Fruit fly (Drosophila melanogaster) whole organism, pupa: ENCODE measurements around the gene CG17108.

Experiments
- CG10348 ChIP-seq: fragments of 200-800 bp; sonication (Bioruptor generic); IDR thresholded peaks from 2 replicates; pipeline ENCODE4 v1.3.6; 2022; ENCODE audit warnings: missing biosample characterization, missing genetic modification characterization
- CG12605 ChIP-seq: fragments of 200-800 bp; sonication (Bioruptor generic); IDR thresholded peaks from 2 replicates; pipeline ENCODE4 v1.3.6; 2022; ENCODE audit warnings: missing biosample characterization, missing genetic modification characterization
- CG13204 ChIP-seq: fragments of 200-800 bp; sonication (Bioruptor generic); optimal IDR thresholded peaks from 2 replicates; lab custom pipeline; 2018; ENCODE audit warnings: missing biosample characterization, mild to moderate bottlenecking, missing genetic modification characterization, moderate library complexity
- CG14655 ChIP-seq: fragments of 200-800 bp; sonication (Bioruptor generic); optimal IDR thresholded peaks from 3 replicates; lab custom pipeline; 2017; ENCODE audit warnings: mild to moderate bottlenecking, missing biosample characterization, missing genetic modification reagents, missing genetic modification characterization
- CG15710 ChIP-seq: fragments of 200-800 bp; sonication (Bioruptor generic); optimal IDR thresholded peaks from 2 replicates; lab custom pipeline; 2018; ENCODE audit warnings: missing biosample characterization, mild to moderate bottlenecking, missing genetic modification characterization, moderate library complexity
- CG17806 ChIP-seq: fragments of 200-800 bp; sonication (Bioruptor generic); optimal IDR thresholded peaks from 2 replicates; lab custom pipeline; 2018; ENCODE audit warnings: missing biosample characterization, mild to moderate bottlenecking, missing genetic modification characterization, moderate library complexity
- CG32121 ChIP-seq: fragments of 200-800 bp; sonication (Bioruptor generic); IDR thresholded peaks from 2 replicates; pipeline ENCODE4 v1.3.6; 2022; ENCODE audit warnings: missing biosample characterization, missing genetic modification characterization
- CG34367 ChIP-seq: fragments of 200-800 bp; sonication (Bioruptor generic); optimal IDR thresholded peaks from 2 replicates; lab custom pipeline; 2018; ENCODE audit warnings: missing biosample characterization, mild to moderate bottlenecking, missing genetic modification characterization
- CG4496 ChIP-seq: fragments of 200-800 bp; sonication (Bioruptor generic); IDR thresholded peaks from 3 replicates; pipeline ENCODE4 v1.3.6; 2022; ENCODE audit warnings: missing biosample characterization, missing genetic modification characterization
- CG8159 ChIP-seq: fragments of 200-800 bp; sonication (Bioruptor generic); optimal IDR thresholded peaks from 3 replicates; lab custom pipeline; 2018; ENCODE audit warnings: missing biosample characterization, mild to moderate bottlenecking, missing genetic modification characterization, moderate library complexity
- CG8301 ChIP-seq: fragments of 200-800 bp; sonication (Bioruptor generic); optimal IDR thresholded peaks from 2 replicates; lab custom pipeline; 2018; ENCODE audit warnings: missing biosample characterization, mild to moderate bottlenecking, missing genetic modification characterization
- CG9948 ChIP-seq: fragments of 200-800 bp; sonication (Bioruptor generic); optimal IDR thresholded peaks from 2 replicates; lab custom pipeline; 2018; ENCODE audit warnings: missing biosample characterization, mild to moderate bottlenecking, missing genetic modification characterization, moderate library complexity
- D1 ChIP-seq: fragments of 200-800 bp; sonication (Bioruptor generic); optimal IDR thresholded peaks from 2 replicates; lab custom pipeline; 2018; ENCODE audit warnings: missing biosample characterization, mild to moderate bottlenecking, missing genetic modification characterization, moderate library complexity
- EcR ChIP-seq: fragments of 200-800 bp; sonication (Bioruptor generic); optimal IDR thresholded peaks from 3 replicates; lab custom pipeline; 2019; ENCODE audit warnings: missing biosample characterization, missing genetic modification characterization, mild to moderate bottlenecking, moderate library complexity, missing genetic modification reagents
- Ets98B ChIP-seq: fragments of 200-800 bp; sonication (Bioruptor generic); IDR thresholded peaks from 2 replicates; pipeline ENCODE4 v1.3.6; 2022; ENCODE audit warnings: missing biosample characterization, missing genetic modification characterization
- Pif1A ChIP-seq: fragments of 200-800 bp; sonication (Bioruptor generic); optimal IDR thresholded peaks from 3 replicates; lab custom pipeline; 2016; ENCODE audit warnings: missing biosample characterization, missing genetic modification characterization
- Pif1B ChIP-seq: fragments of 200-800 bp; sonication (Bioruptor generic); optimal IDR thresholded peaks from 3 replicates; lab custom pipeline; 2016; ENCODE audit warnings: missing biosample characterization, missing genetic modification characterization
- Snoo ChIP-seq: fragments of 200-800 bp; sonication (Bioruptor generic); optimal IDR thresholded peaks from 3 replicates; lab custom pipeline; 2017; ENCODE audit warnings: missing biosample characterization, mild to moderate bottlenecking, missing genetic modification characterization, inconsistent platforms
- fd96Ca ChIP-seq: fragments of 200-800 bp; sonication (Bioruptor generic); IDR thresholded peaks from 3 replicates; pipeline ENCODE4 v1.3.6; 2022; ENCODE audit warnings: missing biosample characterization, missing genetic modification characterization
- gl ChIP-seq: fragments of 200-800 bp; sonication (Bioruptor generic); optimal IDR thresholded peaks from 2 replicates; lab custom pipeline; 2018; ENCODE audit warnings: missing biosample characterization, mild to moderate bottlenecking, missing genetic modification characterization
- rn ChIP-seq: fragments of 200-800 bp; sonication (Bioruptor generic); IDR thresholded peaks from 2 replicates; pipeline ENCODE4 v1.3.6; 2022; ENCODE audit warnings: missing biosample characterization, missing genetic modification characterization

Gene CG17108

DNA sequence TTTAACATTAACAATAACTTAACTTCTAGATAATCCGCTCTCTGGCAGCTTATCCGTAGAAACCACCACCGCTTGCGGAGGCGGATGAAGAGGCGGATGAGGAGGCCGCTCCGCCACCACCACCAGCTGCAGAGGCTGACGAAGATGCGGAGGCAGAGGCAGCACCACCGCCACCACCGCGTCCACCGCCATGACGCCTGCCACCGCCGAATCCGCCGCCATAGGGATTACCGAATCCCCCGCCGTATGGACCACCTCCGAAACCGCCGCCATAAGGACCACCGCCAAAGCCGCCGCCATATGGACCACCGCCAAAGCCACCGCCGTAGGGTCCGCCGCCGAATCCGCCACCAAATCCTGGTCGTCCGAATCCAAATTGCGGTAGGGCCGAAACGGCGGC lies 5.1 kb downstream of the CG17108 start:
- TF ChIP-seq CG17806 (tag; lab: Kevin White, UChicago) (no peak), EcR (no peak), CG4496 (no peak), CG10348 (GFP tag; lab: Robert Waterston, UW) (no peak), Snoo (tag; lab: Kevin White, UChicago) (no peak), gl (tag; lab: Kevin White, UChicago) (no peak), Ets98B (no peak), CG9948 (tag; lab: Kevin White, UChicago) (no peak), fd96Ca (GFP tag; lab: Robert Waterston, UW) (no peak), CG32121 (no peak), D1 (tag; lab: Kevin White, UChicago) (no peak), rn (no peak), CG15710 (tag; lab: Kevin White, UChicago) (no peak), CG8301 (tag; lab: Kevin White, UChicago) (no peak), CG8159 (no peak), Pif1A (GFP tag; lab: Kevin White, UChicago) (no peak), CG34367 (tag; lab: Kevin White, UChicago) (no peak), Pif1B (GFP tag; lab: Kevin White, UChicago) (no peak), CG13204 (GFP tag; lab: Kevin White, UChicago) (no peak)

DNA sequence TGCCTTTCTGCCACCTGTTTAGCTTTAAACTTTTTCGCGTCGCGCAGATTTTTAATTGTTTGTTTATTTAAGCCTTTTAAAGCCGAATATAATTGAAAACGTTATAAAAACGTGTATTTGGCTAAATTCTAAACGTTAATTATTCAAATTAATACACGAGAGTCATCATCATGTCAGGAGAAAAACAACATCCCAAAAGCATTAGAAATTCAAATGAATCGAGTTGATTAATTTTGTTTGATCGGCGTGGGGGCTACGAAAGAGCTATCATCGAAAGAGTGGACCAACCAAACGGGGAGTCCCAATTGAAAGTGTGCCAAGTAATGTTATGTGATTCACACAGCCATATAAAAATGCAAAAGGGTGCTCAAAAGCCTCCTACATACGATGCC lies 6.1 kb downstream of the CG17108 start:
- no peak for TF ChIP-seq CG8301 (tag; lab: Kevin White, UChicago)
- TF ChIP-seq, all 21 proteins: peak for 0

DNA sequence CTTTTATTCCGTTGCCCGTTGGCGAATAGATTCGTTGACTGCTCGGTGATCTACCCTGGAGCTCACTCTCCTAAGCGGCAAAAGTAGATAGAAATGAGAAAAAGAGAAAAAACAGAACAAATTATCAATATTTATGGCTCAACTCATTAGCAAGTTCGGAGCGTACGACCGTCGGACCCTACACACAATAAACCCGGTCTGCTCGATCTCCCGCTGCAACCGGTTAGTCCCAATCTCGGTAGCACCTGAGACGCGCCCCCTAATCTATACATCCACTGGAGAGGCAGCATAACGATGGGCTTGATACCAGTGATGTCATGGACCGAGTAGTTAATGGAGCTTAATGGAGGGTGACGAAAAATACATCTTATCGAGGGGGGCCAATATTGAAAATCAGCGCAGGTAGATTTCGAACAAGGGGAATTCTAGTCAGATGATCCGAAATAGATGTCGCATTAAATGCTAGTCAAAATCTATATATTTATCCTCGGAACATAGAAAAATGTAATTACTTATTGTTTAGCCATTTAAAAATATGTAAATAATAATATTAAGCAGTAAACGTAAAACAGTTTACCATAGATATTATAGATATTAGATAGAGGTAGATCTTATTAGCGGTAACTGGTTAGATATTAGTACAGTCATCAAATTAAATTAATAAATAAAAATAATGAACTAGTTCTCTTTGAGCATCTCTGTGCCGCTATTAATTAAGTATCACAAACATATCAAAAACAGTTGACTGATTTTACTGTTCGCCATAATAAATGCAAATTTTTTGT lies 6.7 kb downstream of the CG17108 start, which contains the start of gene CG7296:
Gene CG7296, minus strand, starts transcription at position 58 of the 785 bp plus-strand sequence.
- TF ChIP-seq CG34367 (tag; lab: Kevin White, UChicago) (no peak), fd96Ca (GFP tag; lab: Robert Waterston, UW) (no peak), Ets98B (no peak), Pif1B (GFP tag; lab: Kevin White, UChicago) (no peak), CG32121 (no peak), CG4496 (no peak)

DNA sequence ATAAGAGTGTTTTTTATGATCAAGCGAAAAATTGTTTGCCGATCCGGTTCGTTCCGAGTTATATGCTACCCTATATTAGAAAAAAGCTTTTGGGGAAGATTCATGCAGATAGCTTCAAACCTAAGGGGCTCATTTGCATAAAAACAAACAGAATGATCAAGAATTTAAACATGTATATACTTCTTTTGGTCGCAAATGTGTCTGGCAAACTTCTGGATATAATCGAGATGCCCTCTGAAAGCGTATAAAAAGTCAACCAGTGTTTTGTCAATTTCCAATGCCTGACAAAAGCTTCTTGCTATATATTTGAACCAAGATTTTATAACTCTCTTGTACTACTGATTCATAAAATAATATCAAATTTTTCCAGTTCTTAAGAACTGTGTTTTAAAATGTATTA lies 8.2 kb downstream of the CG17108 start:
- TF ChIP-seq CG15710 (tag; lab: Kevin White, UChicago) (no peak), fd96Ca (GFP tag; lab: Robert Waterston, UW) (no peak), CG4496 (no peak), Pif1B (GFP tag; lab: Kevin White, UChicago) (no peak), CG8301 (tag; lab: Kevin White, UChicago) (no peak), CG9948 (tag; lab: Kevin White, UChicago) (no peak), Pif1A (GFP tag; lab: Kevin White, UChicago) (no peak), Snoo (tag; lab: Kevin White, UChicago) (no peak), CG32121 (no peak), D1 (tag; lab: Kevin White, UChicago) (no peak), CG13204 (GFP tag; lab: Kevin White, UChicago) (no peak), CG14655 (GFP tag; lab: Kevin White, UChicago) (no peak)

DNA sequence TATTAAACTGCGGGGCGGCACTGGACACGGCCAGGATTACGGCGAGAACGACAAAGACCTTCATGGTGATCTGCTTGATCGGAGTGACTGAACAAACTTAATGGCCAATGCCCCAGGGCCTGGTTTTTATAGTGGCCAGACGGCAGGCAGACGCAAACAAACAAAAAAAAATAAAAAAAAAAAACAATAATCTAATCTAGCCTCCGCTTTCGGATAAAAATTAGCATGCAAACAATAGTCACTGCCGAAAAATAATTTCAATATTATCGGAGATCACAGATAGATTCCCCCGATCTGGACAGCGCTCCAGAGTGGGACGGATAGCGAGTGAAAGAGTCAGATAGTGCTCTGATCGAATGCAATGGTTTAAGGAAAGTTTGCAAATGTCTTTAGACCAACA lies 9.6 kb downstream of the CG17108 start, which contains the start of gene CG7299:
Gene CG7299, minus strand, starts transcription at position 101 of the 400 bp plus-strand sequence.
- no peak for TF ChIP-seq CG15710 (tag; lab: Kevin White, UChicago)
- no peak for TF ChIP-seq CG14655 (GFP tag; lab: Kevin White, UChicago)
- no peak for TF ChIP-seq CG12605
- TF ChIP-seq CG17806 (tag; lab: Kevin White, UChicago) = no peak
- no peak for TF ChIP-seq CG8159
- no peak for TF ChIP-seq rn
- no peak for TF ChIP-seq fd96Ca (GFP tag; lab: Robert Waterston, UW)
- TF ChIP-seq D1 (tag; lab: Kevin White, UChicago) = no peak
- TF ChIP-seq gl (tag; lab: Kevin White, UChicago) = no peak
- TF ChIP-seq, all 21 proteins: peak for 0

DNA sequence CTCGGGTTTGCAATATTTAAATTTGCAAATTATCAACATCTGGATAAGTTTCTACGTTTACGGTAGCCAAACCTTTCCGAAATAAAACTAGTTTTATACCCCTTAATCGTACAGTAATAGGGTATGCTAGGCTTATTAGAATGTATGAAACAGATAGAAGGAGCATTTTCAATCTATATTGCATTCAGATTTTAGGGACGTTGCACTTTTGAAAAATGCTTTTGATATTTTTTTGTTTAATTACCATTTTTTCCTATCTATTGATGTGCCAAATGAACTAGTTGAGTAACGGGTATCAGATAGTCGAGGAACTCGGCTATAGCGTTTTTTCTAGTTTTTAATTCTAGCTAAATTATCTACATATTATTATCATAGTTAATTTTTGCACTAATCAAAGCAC lies 11.0 kb downstream of the CG17108 start:
- TF ChIP-seq CG10348 (GFP tag; lab: Robert Waterston, UW) = no peak

DNA sequence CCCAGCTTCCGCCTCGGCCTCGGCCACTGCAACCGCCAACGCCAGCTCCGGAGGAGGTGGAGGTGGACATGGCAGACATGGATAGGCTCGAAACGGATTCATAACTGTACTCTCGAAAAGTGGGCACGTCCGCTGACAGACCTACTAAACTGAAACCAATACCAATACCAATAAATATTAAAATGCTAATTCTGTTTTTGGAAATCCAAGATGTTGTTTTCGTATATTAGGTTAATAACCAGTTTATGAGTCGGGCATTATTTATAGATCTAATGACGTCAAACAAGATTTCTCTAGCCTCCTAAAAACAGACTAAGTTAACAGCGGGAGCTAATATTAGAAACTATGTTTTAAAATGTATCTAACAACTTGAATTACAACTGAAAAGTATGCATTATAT lies 11.7 kb downstream of the CG17108 start:
- TF ChIP-seq CG10348 (GFP tag; lab: Robert Waterston, UW) (no peak), CG4496 (no peak), CG8159 (no peak), CG34367 (tag; lab: Kevin White, UChicago) (no peak), fd96Ca (GFP tag; lab: Robert Waterston, UW) (no peak), CG14655 (GFP tag; lab: Kevin White, UChicago) (no peak), D1 (tag; lab: Kevin White, UChicago) (no peak)
